Worm (Caenorhabditis elegans) whole organism, young adult: Measurements from ENCODE around the gene F15B9.6.

Source experiments
- B0019.2 ChIP-seq: fragments of 200-800 bp; sonication (Bioruptor generic); conservative IDR thresholded peaks from 2 replicates; pipeline ENCODE4 v1.3.6; 2022; ENCODE audit warnings: missing genetic modification reagents, missing genetic modification characterization, missing compliant biosample characterization
- F10E7.11 ChIP-seq: sonication (generic microtip); optimal IDR thresholded peaks from 2 replicates; lab custom pipeline; 2017; ENCODE audit warnings: mild to moderate bottlenecking, missing genetic modification characterization, moderate library complexity, missing compliant biosample characterization
- F22D6.2 ChIP-seq: sonication (generic microtip); optimal IDR thresholded peaks from 2 replicates; lab custom pipeline; 2016; ENCODE audit warnings: mild to moderate bottlenecking, missing genetic modification characterization, missing compliant biosample characterization
- F33H1.4 ChIP-seq: fragments of 200-800 bp; sonication (Bioruptor generic); IDR thresholded peaks from 2 replicates; pipeline ENCODE4 v1.3.6; 2022; ENCODE audit warnings: missing genetic modification reagents, missing genetic modification characterization, missing compliant biosample characterization
- F37B4.10 ChIP-seq: fragments of 200-800 bp; sonication (Bioruptor generic); IDR thresholded peaks from 2 replicates; pipeline ENCODE4 v1.3.6; 2022; ENCODE audit warnings: missing genetic modification characterization, missing compliant biosample characterization
- F39B2.1 ChIP-seq: fragments of 200-800 bp; sonication (Bioruptor generic); IDR thresholded peaks from 2 replicates; pipeline ENCODE4 v1.3.6; 2022; ENCODE audit warnings: missing genetic modification reagents, missing genetic modification characterization, missing compliant biosample characterization
- F49E8.2 ChIP-seq: sonication (generic microtip); optimal IDR thresholded peaks from 3 replicates; lab custom pipeline; 2017; ENCODE audit warnings: missing genetic modification characterization, mild to moderate bottlenecking, missing compliant biosample characterization, antibody characterized with exemption, moderate library complexity; ENCODE audit not compliant: insufficient read depth
- F52B5.7 ChIP-seq: sonication (generic microtip); optimal IDR thresholded peaks from 2 replicates; lab custom pipeline; 2016; ENCODE audit warnings: mild to moderate bottlenecking, missing genetic modification characterization, missing compliant biosample characterization
- F57A8.1 ChIP-seq: fragments of 200-800 bp; sonication (Bioruptor generic); optimal IDR thresholded peaks from 2 replicates; lab custom pipeline; 2018; ENCODE audit warnings: mild to moderate bottlenecking, missing genetic modification characterization, moderate library complexity, missing compliant biosample characterization
- F57C9.4 ChIP-seq: sonication (generic microtip); optimal IDR thresholded peaks from 2 replicates; lab custom pipeline; 2017; ENCODE audit warnings: mild to moderate bottlenecking, missing genetic modification characterization, missing compliant biosample characterization
- K11D2.4 ChIP-seq: fragments of 200-800 bp; sonication (Bioruptor generic); IDR thresholded peaks from 2 replicates; pipeline ENCODE4 v1.3.6; 2022; ENCODE audit warnings: missing genetic modification reagents, missing genetic modification characterization, missing compliant biosample characterization
- Y53F4B.3 ChIP-seq: fragments of 200-800 bp; sonication (Bioruptor generic); IDR thresholded peaks from 2 replicates; pipeline ENCODE4 v1.3.6; 2022; ENCODE audit warnings: missing genetic modification reagents, missing genetic modification characterization, missing compliant biosample characterization
- Y79H2A.3 ChIP-seq: fragments of 200-800 bp; sonication (Bioruptor generic); conservative IDR thresholded peaks from 2 replicates; pipeline ENCODE4 v1.3.6; 2022; ENCODE audit warnings: missing genetic modification reagents, missing genetic modification characterization, missing compliant biosample characterization
- Y95B8A.8 ChIP-seq: fragments of 200-800 bp; sonication (Bioruptor generic); IDR thresholded peaks from 2 replicates; pipeline ENCODE4 v1.3.6; 2022; ENCODE audit warnings: missing genetic modification reagents, missing genetic modification characterization, missing compliant biosample characterization
- akir-1 ChIP-seq: fragments of 200-800 bp; sonication (Bioruptor generic); optimal IDR thresholded peaks from 2 replicates; lab custom pipeline; 2018; ENCODE audit warnings: mild to moderate bottlenecking, missing genetic modification characterization, moderate library complexity, missing compliant biosample characterization
- aptf-3 ChIP-seq: fragments of 200-800 bp; sonication (Bioruptor generic); IDR thresholded peaks from 2 replicates; pipeline ENCODE4 v1.3.6; 2022; ENCODE audit warnings: missing genetic modification characterization, missing compliant biosample characterization
- bed-1 ChIP-seq: fragments of 200-800 bp; sonication (Bioruptor generic); IDR thresholded peaks from 2 replicates; pipeline ENCODE4 v1.3.6; 2022; ENCODE audit warnings: missing genetic modification reagents, missing genetic modification characterization, missing compliant biosample characterization
- cebp-1 ChIP-seq, 2 experiments: fragments of 200-800 bp in 1 of 2; sonication (Bioruptor generic) in 1 of 2; sonication (generic microtip) in 1 of 2; IDR thresholded peaks in 1 of 2; optimal IDR thresholded peaks in 1 of 2; 2 replicates each; pipeline versions ENCODE4 v1.3.6 to Lab custom; 2017 to 2022; ENCODE audit warnings: missing compliant biosample characterization in 2 of 2, missing genetic modification characterization in 2 of 2, mild to moderate bottlenecking in 1 of 2, missing genetic modification reagents in 1 of 2, moderate library complexity in 1 of 2
- ceh-100 ChIP-seq: fragments of 200-800 bp; sonication (Bioruptor generic); IDR thresholded peaks from 2 replicates; pipeline ENCODE4 v1.3.6; 2022; ENCODE audit warnings: missing genetic modification reagents, missing genetic modification characterization, missing compliant biosample characterization
- ceh-79 ChIP-seq: sonication (generic microtip); optimal IDR thresholded peaks from 2 replicates; lab custom pipeline; 2017; ENCODE audit warnings: mild to moderate bottlenecking, missing genetic modification characterization, missing compliant biosample characterization
- chd-7 ChIP-seq: sonication (generic microtip); optimal IDR thresholded peaks from 2 replicates; lab custom pipeline; 2016; ENCODE audit warnings: mild to moderate bottlenecking, missing genetic modification characterization, moderate library complexity, missing compliant biosample characterization
- efl-1 ChIP-seq: fragments of 150-350 bp; optimal IDR thresholded peaks from 2 replicates; lab custom pipeline; 2014; ENCODE audit warnings: missing biosample characterization, missing genetic modification reagents, missing genetic modification characterization
- egl-44 ChIP-seq: fragments of 200-800 bp; sonication (Bioruptor generic); IDR thresholded peaks from 2 replicates; pipeline ENCODE4 v1.3.6; 2022; ENCODE audit warnings: missing genetic modification reagents, missing genetic modification characterization, missing compliant biosample characterization
- ekl-4 ChIP-seq: fragments of 200-800 bp; sonication (Bioruptor generic); IDR thresholded peaks from 2 replicates; pipeline ENCODE4 v1.3.6; 2022; ENCODE audit warnings: missing genetic modification reagents, missing genetic modification characterization, missing compliant biosample characterization
- ets-4 ChIP-seq: fragments of 200-800 bp; sonication (Bioruptor generic); optimal IDR thresholded peaks from 2 replicates; lab custom pipeline; 2018; ENCODE audit warnings: mild to moderate bottlenecking, missing genetic modification characterization, missing compliant biosample characterization
- gei-17 ChIP-seq: fragments of 200-800 bp; sonication (Bioruptor generic); optimal IDR thresholded peaks from 2 replicates; lab custom pipeline; 2018; ENCODE audit warnings: mild to moderate bottlenecking, missing genetic modification characterization, missing compliant biosample characterization
- hrde-1 ChIP-seq: sonication (generic microtip); optimal IDR thresholded peaks from 2 replicates; lab custom pipeline; 2016; ENCODE audit warnings: missing genetic modification characterization, mild to moderate bottlenecking, missing compliant biosample characterization, moderate library complexity, missing genotype, missing genetic modification reagents, borderline replicate concordance
- hsf-1 ChIP-seq: fragments of 200-800 bp; sonication (Bioruptor generic); IDR thresholded peaks from 2 replicates; pipeline ENCODE4 v1.3.6; 2022; ENCODE audit warnings: missing genetic modification reagents, missing genetic modification characterization, missing compliant biosample characterization
- lin-40 ChIP-seq: sonication (generic microtip); optimal IDR thresholded peaks from 2 replicates; lab custom pipeline; 2016; ENCODE audit warnings: missing genetic modification characterization, mild to moderate bottlenecking, missing compliant biosample characterization, missing genotype, missing genetic modification reagents
- lir-1 ChIP-seq: fragments of 200-800 bp; sonication (Bioruptor generic); conservative IDR thresholded peaks from 2 replicates; pipeline ENCODE4 v1.3.6; 2022; ENCODE audit warnings: missing genetic modification reagents, missing genetic modification characterization, missing compliant biosample characterization
- lsl-1 ChIP-seq: fragments of 200-800 bp; sonication (Bioruptor generic); optimal IDR thresholded peaks from 2 replicates; lab custom pipeline; 2018; ENCODE audit warnings: mild to moderate bottlenecking, missing genetic modification characterization, moderate library complexity, missing compliant biosample characterization
- lsy-27 ChIP-seq: sonication (generic microtip); optimal IDR thresholded peaks from 2 replicates; lab custom pipeline; 2017; ENCODE audit warnings: missing genetic modification characterization, mild to moderate bottlenecking, missing compliant biosample characterization, antibody characterized with exemption, missing genotype, borderline replicate concordance; ENCODE audit not compliant: insufficient read depth
- madf-10 ChIP-seq: sonication (generic microtip); optimal IDR thresholded peaks from 2 replicates; lab custom pipeline; 2016; ENCODE audit warnings: mild to moderate bottlenecking, missing genetic modification characterization, missing compliant biosample characterization
- madf-6 ChIP-seq: fragments of 200-800 bp; sonication (Bioruptor generic); IDR thresholded peaks from 2 replicates; pipeline ENCODE4 v1.3.6; 2022; ENCODE audit warnings: missing genetic modification reagents, missing genetic modification characterization, missing compliant biosample characterization
- mcd-1 ChIP-seq: fragments of 200-800 bp; sonication (Bioruptor generic); IDR thresholded peaks from 2 replicates; pipeline ENCODE4 v1.3.6; 2022; ENCODE audit warnings: missing genetic modification reagents, missing genetic modification characterization, missing compliant biosample characterization
- mel-28 ChIP-seq: sonication (generic microtip); optimal IDR thresholded peaks from 2 replicates; lab custom pipeline; 2016; ENCODE audit warnings: borderline replicate concordance, mild to moderate bottlenecking, missing genetic modification characterization, missing compliant biosample characterization
- mes-4 ChIP-seq: sonication (generic microtip); optimal IDR thresholded peaks from 2 replicates; lab custom pipeline; 2016; ENCODE audit warnings: missing genotype, missing genetic modification characterization, missing compliant biosample characterization
- mxl-1 ChIP-seq: sonication (generic microtip); optimal IDR thresholded peaks from 2 replicates; lab custom pipeline; 2016; ENCODE audit warnings: missing genetic modification characterization, missing compliant biosample characterization
- nfyb-1 ChIP-seq: fragments of 200-800 bp; sonication (Bioruptor generic); IDR thresholded peaks from 2 replicates; pipeline ENCODE4 v1.3.6; 2022; ENCODE audit warnings: missing genetic modification reagents, missing genetic modification characterization, missing compliant biosample characterization
- nhr-120 ChIP-seq: fragments of 200-800 bp; sonication (Bioruptor generic); IDR thresholded peaks from 2 replicates; pipeline ENCODE4 v1.3.6; 2022; ENCODE audit warnings: missing genetic modification characterization, missing compliant biosample characterization
- nhr-90 ChIP-seq: sonication (generic microtip); optimal IDR thresholded peaks from 2 replicates; lab custom pipeline; 2016; ENCODE audit warnings: missing genotype, mild to moderate bottlenecking, missing genetic modification characterization, missing compliant biosample characterization
- repo-1 ChIP-seq: sonication (generic microtip); optimal IDR thresholded peaks from 2 replicates; lab custom pipeline; 2017; ENCODE audit warnings: mild to moderate bottlenecking, missing genetic modification characterization, missing compliant biosample characterization
- sptf-2 ChIP-seq: fragments of 200-800 bp; sonication (Bioruptor generic); optimal IDR thresholded peaks from 2 replicates; lab custom pipeline; 2018; ENCODE audit warnings: mild to moderate bottlenecking, missing genetic modification characterization, missing compliant biosample characterization
- unc-62 ChIP-seq: fragments of 150-350 bp; optimal IDR thresholded peaks from 2 replicates; lab custom pipeline; 2014; ENCODE audit warnings: missing biosample characterization, missing genetic modification reagents, missing genetic modification characterization
- zfh-2 ChIP-seq: fragments of 200-800 bp; sonication (Bioruptor generic); conservative IDR thresholded peaks from 2 replicates; pipeline ENCODE4 v1.3.6; 2022; ENCODE audit warnings: missing genetic modification reagents, missing genetic modification characterization, missing compliant biosample characterization

The F15B9.6 gene

DNA sequence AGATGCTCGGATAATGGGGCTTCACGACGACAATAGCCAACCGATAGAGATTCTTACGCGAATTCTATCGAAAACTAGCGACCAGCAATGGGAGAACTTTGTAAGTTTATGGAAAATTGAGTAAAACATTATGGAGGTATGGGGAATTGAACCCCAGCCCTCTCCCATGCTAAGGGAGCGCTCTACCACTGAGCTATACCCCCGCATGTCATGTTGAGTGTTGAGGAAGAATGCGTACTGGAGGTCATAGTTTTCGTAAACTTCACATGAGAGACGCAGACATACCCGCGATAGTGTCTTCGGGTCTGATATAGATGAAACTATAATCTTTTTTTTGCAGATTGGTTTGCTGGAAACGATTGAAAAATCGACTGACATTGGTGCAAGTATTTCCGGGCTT lies 10.6 kb upstream of the F15B9.6 start (continued):
- TF ChIP-seq egl-44 (GFP tag; lab: Robert Waterston, UW): peak; percentile 84; the same call in 1 of the 2 replicates
- TF ChIP-seq mxl-1: peak; percentile 62
- peak; percentile 63 for TF ChIP-seq hrde-1 (tag; lab: Kevin White, UChicago)
- peak; percentile 59 for TF ChIP-seq mcd-1 (GFP tag; lab: Robert Waterston, UW)
- peak; percentile 38 for TF ChIP-seq F57A8.1 (GFP tag; lab: Kevin White, UChicago)
- TF ChIP-seq aptf-3 (GFP tag; lab: Robert Waterston, UW): 0 out of 2 replicates have a peak, but pooled peaks have one; percentile 13
- TF ChIP-seq madf-10 (tag; lab: Kevin White, UChicago): peak; percentile 58
- no peak for TF ChIP-seq F10E7.11
- peak; percentile 38 for TF ChIP-seq lsl-1 (GFP tag; lab: Kevin White, UChicago)
- TF ChIP-seq cebp-1 (GFP tag; IDR thresholded peaks at IDR 0.05; lab: Robert Waterston, UW): no peak
- peak; percentile 67 for TF ChIP-seq cebp-1 (tag; optimal IDR thresholded peaks at IDR 0.05; lab: Kevin White, UChicago)
- no peak for TF ChIP-seq F37B4.10 (GFP tag; lab: Robert Waterston, UW)
- TF ChIP-seq zfh-2: 0 out of 2 replicates have a peak, but pooled peaks have one; percentile 36
- TF ChIP-seq ceh-100 (GFP tag; lab: Robert Waterston, UW): peak; percentile 68
- no peak for TF ChIP-seq F33H1.4 (GFP tag; lab: Robert Waterston, UW)
- no peak for TF ChIP-seq efl-1 (GFP tag; lab: Kevin White, UChicago)
- TF ChIP-seq F39B2.1: no peak
- TF ChIP-seq K11D2.4 (GFP tag; lab: Robert Waterston, UW): no peak
- TF ChIP-seq F52B5.7 (tag; lab: Kevin White, UChicago): peak; percentile 22
- TF ChIP-seq lir-1: 0 out of 2 replicates have a peak, but pooled peaks have one; percentile 42
- TF ChIP-seq Y79H2A.3 (GFP tag; lab: Robert Waterston, UW): no peak
- TF ChIP-seq sptf-2 (GFP tag; lab: Kevin White, UChicago): peak; percentile 37
- TF ChIP-seq F49E8.2: peak; percentile 67
- TF ChIP-seq madf-6: peak; percentile 65
- no peak for TF ChIP-seq gei-17
- no peak for TF ChIP-seq bed-1 (GFP tag; lab: Robert Waterston, UW)
- TF ChIP-seq B0019.2 (GFP tag; lab: Robert Waterston, UW): no peak
- peak; percentile 86 for TF ChIP-seq repo-1 (tag; lab: Kevin White, UChicago)
- no peak for TF ChIP-seq akir-1 (GFP tag; lab: Kevin White, UChicago)
- TF ChIP-seq ekl-4 (GFP tag; lab: Robert Waterston, UW): peak; percentile 58; the same call in 1 of the 2 replicates
- TF ChIP-seq lin-40: peak; percentile 76
- TF ChIP-seq nhr-120 (GFP tag; lab: Robert Waterston, UW): no peak
- TF ChIP-seq Y95B8A.8 (GFP tag; lab: Robert Waterston, UW): no peak
- no peak for TF ChIP-seq F22D6.2 (tag; lab: Kevin White, UChicago)
- TF ChIP-seq chd-7 (tag; lab: Kevin White, UChicago): peak; percentile 79
- TF ChIP-seq ets-4 (GFP tag; lab: Kevin White, UChicago): no peak
- no peak for TF ChIP-seq lsy-27 (tag; lab: Kevin White, UChicago)
- TF ChIP-seq hsf-1 (GFP tag; lab: Robert Waterston, UW): no peak
- TF ChIP-seq ceh-79 (tag; lab: Kevin White, UChicago): no peak
- TF ChIP-seq nfyb-1 (GFP tag; lab: Robert Waterston, UW): peak; percentile 85
- TF ChIP-seq mel-28: peak; percentile 22
- no peak for TF ChIP-seq Y53F4B.3 (GFP tag; lab: Robert Waterston, UW)
- TF ChIP-seq unc-62 (GFP tag; lab: Kevin White, UChicago): no peak
- peak; percentile 76 for TF ChIP-seq nhr-90 (tag; lab: Kevin White, UChicago)
- TF ChIP-seq F57C9.4 (tag; lab: Kevin White, UChicago): no peak
- TF ChIP-seq mes-4: peak; percentile 67
